Fruit fly (Drosophila melanogaster) whole organism, embryonic: ENCODE data around the gene robl62A.

Experiments
- Aef1 ChIP-seq: fragments of 200-800 bp; sonication (Bioruptor generic); IDR thresholded peaks from 3 replicates; pipeline ENCODE4 v1.3.6; 2022; ENCODE audit warnings: missing biosample characterization, missing genetic modification characterization
- Awh ChIP-seq: fragments of 200-800 bp; sonication (Bioruptor generic); IDR thresholded peaks from 2 replicates; pipeline ENCODE4, ENCODE4 v1.3.6; 2022; ENCODE audit warnings: missing biosample characterization, missing genetic modification characterization
- Blimp-1 ChIP-seq: fragments of 200-800 bp; sonication (Bioruptor generic); optimal IDR thresholded peaks from 3 replicates; lab custom pipeline; 2018; ENCODE audit warnings: missing biosample characterization, missing genetic modification characterization, mild to moderate bottlenecking, moderate library complexity, missing genetic modification reagents
- BtbVII ChIP-seq: fragments of 200-800 bp; sonication (Bioruptor generic); optimal IDR thresholded peaks from 3 replicates; lab custom pipeline; 2017; ENCODE audit warnings: missing biosample characterization, mild to moderate bottlenecking, missing genetic modification characterization
- C15 ChIP-seq: fragments of 200-800 bp; sonication (Bioruptor generic); IDR thresholded peaks from 3 replicates; pipeline ENCODE4 v1.3.6; 2022; ENCODE audit warnings: missing biosample characterization, missing genetic modification characterization
- CG10565 ChIP-seq: fragments of 200-800 bp; sonication (Bioruptor generic); optimal IDR thresholded peaks from 3 replicates; lab custom pipeline; 2016; ENCODE audit warnings: missing biosample characterization, mild to moderate bottlenecking, missing genetic modification characterization
- CG10654 ChIP-seq: fragments of 200-800 bp; sonication (Bioruptor generic); optimal IDR thresholded peaks from 2 replicates; lab custom pipeline; 2016; ENCODE audit warnings: missing biosample characterization, missing genetic modification characterization
- CG10959 ChIP-seq: fragments of 200-800 bp; sonication (Bioruptor generic); IDR thresholded peaks from 2 replicates; pipeline ENCODE4 v1.3.6; 2022; ENCODE audit warnings: missing biosample characterization, missing genetic modification characterization
- CG12155 ChIP-seq: fragments of 200-800 bp; sonication (Bioruptor generic); optimal IDR thresholded peaks from 3 replicates; lab custom pipeline; 2016; ENCODE audit warnings: missing biosample characterization, missing genetic modification characterization
- CG1792 ChIP-seq: fragments of 200-800 bp; sonication (Bioruptor generic); optimal IDR thresholded peaks from 2 replicates; lab custom pipeline; 2016; ENCODE audit warnings: missing biosample characterization, missing genetic modification characterization
- CG18476 ChIP-seq: fragments of 200-800 bp; sonication (Bioruptor generic); optimal IDR thresholded peaks from 2 replicates; lab custom pipeline; 2016; ENCODE audit warnings: missing biosample characterization, mild to moderate bottlenecking, missing genetic modification characterization
- CG18599 ChIP-seq: fragments of 200-800 bp; sonication (Bioruptor generic); optimal IDR thresholded peaks from 3 replicates; lab custom pipeline; 2017; ENCODE audit warnings: missing biosample characterization, missing genetic modification characterization, mild to moderate bottlenecking, moderate library complexity, missing genetic modification reagents
- CG31388 ChIP-seq: fragments of 200-800 bp; sonication (Bioruptor generic); optimal IDR thresholded peaks from 2 replicates; lab custom pipeline; 2016; ENCODE audit warnings: missing biosample characterization, missing genetic modification characterization
- CG31441 ChIP-seq: fragments of 200-800 bp; sonication (Bioruptor generic); IDR thresholded peaks from 2 replicates; pipeline ENCODE4 v1.3.6; 2022; ENCODE audit warnings: missing biosample characterization, missing genetic modification characterization
- CG3281 ChIP-seq: fragments of 200-800 bp; sonication (Bioruptor generic); optimal IDR thresholded peaks from 3 replicates; lab custom pipeline; 2017; ENCODE audit warnings: missing biosample characterization, mild to moderate bottlenecking, missing genetic modification characterization
- CG3726 ChIP-seq: fragments of 200-800 bp; sonication (Bioruptor generic); IDR thresholded peaks from 3 replicates; pipeline ENCODE4, ENCODE4 v1.3.6; 2022; ENCODE audit warnings: missing biosample characterization, missing genetic modification characterization
- CG3995 ChIP-seq: fragments of 200-800 bp; sonication (Bioruptor generic); optimal IDR thresholded peaks from 3 replicates; lab custom pipeline; 2016; ENCODE audit warnings: missing biosample characterization, missing genetic modification characterization
- CG4707 ChIP-seq: fragments of 200-800 bp; sonication (Bioruptor generic); optimal IDR thresholded peaks from 2 replicates; lab custom pipeline; 2018; ENCODE audit warnings: missing biosample characterization, mild to moderate bottlenecking, missing genetic modification characterization, moderate library complexity
- CG6175 ChIP-seq: fragments of 200-800 bp; sonication (Bioruptor generic); IDR thresholded peaks from 3 replicates; pipeline ENCODE4 v1.3.6; 2022; ENCODE audit warnings: missing biosample characterization, missing genetic modification characterization
- CG7745 ChIP-seq: fragments of 200-800 bp; sonication (Bioruptor generic); optimal IDR thresholded peaks from 2 replicates; lab custom pipeline; 2018; ENCODE audit warnings: missing biosample characterization, mild to moderate bottlenecking, missing genetic modification characterization, moderate library complexity
- CG7987 ChIP-seq: fragments of 200-800 bp; sonication (Bioruptor generic); optimal IDR thresholded peaks from 2 replicates; lab custom pipeline; 2018; ENCODE audit warnings: missing biosample characterization, mild to moderate bottlenecking, missing genetic modification characterization, moderate library complexity
- CG8765 ChIP-seq: fragments of 200-800 bp; sonication (Bioruptor generic); IDR thresholded peaks from 2 replicates; pipeline ENCODE4 v1.3.6; 2022; ENCODE audit warnings: missing biosample characterization, missing genetic modification characterization
- CoRest ChIP-seq: fragments of 200-800 bp; sonication (Bioruptor generic); optimal IDR thresholded peaks from 3 replicates; lab custom pipeline; 2018; ENCODE audit warnings: missing biosample characterization, mild to moderate bottlenecking, missing genetic modification characterization, moderate library complexity
- CrebB ChIP-seq: fragments of 200-800 bp; sonication (Bioruptor generic); optimal IDR thresholded peaks from 3 replicates; lab custom pipeline; 2018; ENCODE audit warnings: missing biosample characterization, mild to moderate bottlenecking, missing genetic modification characterization
- Deaf1 ChIP-seq: fragments of 200-800 bp; optimal IDR thresholded peaks from 3 replicates; lab custom pipeline; 2019; ENCODE audit warnings: missing biosample characterization, mild to moderate bottlenecking, missing genetic modification characterization, moderate library complexity
- E2f1 ChIP-seq: fragments of 200-800 bp; sonication (Bioruptor generic); IDR thresholded peaks from 2 replicates; pipeline ENCODE4 v1.3.6; 2022; ENCODE audit warnings: missing biosample characterization, missing genetic modification characterization
- Fer1 ChIP-seq: fragments of 200-800 bp; sonication (Bioruptor generic); optimal IDR thresholded peaks from 2 replicates; lab custom pipeline; 2017; ENCODE audit warnings: missing biosample characterization, mild to moderate bottlenecking, missing genetic modification characterization
- Fer3 ChIP-seq: fragments of 200-800 bp; sonication (Bioruptor generic); optimal IDR thresholded peaks from 2 replicates; lab custom pipeline; 2018; ENCODE audit warnings: missing biosample characterization, mild to moderate bottlenecking, missing genetic modification characterization, moderate library complexity
- H2.0 ChIP-seq: fragments of 200-800 bp; sonication (Bioruptor generic); IDR thresholded peaks from 2 replicates; pipeline ENCODE4 v1.3.6; 2022; ENCODE audit warnings: missing biosample characterization, missing genetic modification characterization
- HHEX ChIP-seq: fragments of 200-800 bp; sonication (Bioruptor generic); optimal IDR thresholded peaks from 3 replicates; lab custom pipeline; 2017; ENCODE audit warnings: missing biosample characterization, mild to moderate bottlenecking, missing genetic modification characterization, missing genetic modification reagents
- Hmx ChIP-seq: fragments of 200-800 bp; sonication (Bioruptor generic); optimal IDR thresholded peaks from 2 replicates; lab custom pipeline; 2016; ENCODE audit warnings: missing biosample characterization, missing genetic modification characterization
- Lpt ChIP-seq: fragments of >200 bp; optimal IDR thresholded peaks from 2 replicates; lab custom pipeline; 2018; ENCODE audit warnings: missing biosample characterization, missing genetic modification characterization
- Max ChIP-seq: fragments of 200-800 bp; sonication (Bioruptor generic); optimal IDR thresholded peaks from 2 replicates; lab custom pipeline; 2016; ENCODE audit warnings: missing biosample characterization, mild to moderate bottlenecking, missing genetic modification characterization
- Med ChIP-seq: fragments of 200-800 bp; sonication (Bioruptor generic); peaks from one replicate; lab custom pipeline; 2016; ENCODE audit warnings: missing biosample characterization, missing genetic modification characterization, mild to moderate bottlenecking, inconsistent platforms, moderate library complexity
- Mrtf ChIP-seq: fragments of 200-800 bp; sonication (Bioruptor generic); IDR thresholded peaks from 3 replicates; pipeline ENCODE4 v1.3.6; 2022; ENCODE audit warnings: missing biosample characterization, missing genetic modification characterization
- Oaz ChIP-seq: fragments of 200-800 bp; sonication (Bioruptor generic); IDR thresholded peaks from 2 replicates; pipeline ENCODE4 v1.3.6; 2022; ENCODE audit warnings: missing biosample characterization, missing genetic modification characterization
- chif ChIP-seq, 2 experiments: fragments of 200-800 bp; sonication (Bioruptor generic); optimal IDR thresholded peaks; 3 replicates each; lab custom pipeline; 2016; ENCODE audit warnings: missing biosample characterization in 2 of 2, missing genetic modification characterization in 2 of 2
- en ChIP-seq: fragments of 200-800 bp; sonication (Bioruptor generic); optimal IDR thresholded peaks from 2 replicates; lab custom pipeline; 2016; ENCODE audit warnings: missing biosample characterization, missing genetic modification characterization
- eyg ChIP-seq: fragments of 200-800 bp; sonication (Bioruptor generic); optimal IDR thresholded peaks from 3 replicates; lab custom pipeline; 2016; ENCODE audit warnings: missing biosample characterization, missing genetic modification characterization
- knrl ChIP-seq: fragments of 200-800 bp; sonication (Bioruptor generic); IDR thresholded peaks from 3 replicates; pipeline ENCODE4 v1.3.6; 2022; ENCODE audit warnings: missing biosample characterization, missing genetic modification characterization; ENCODE audit not compliant: partially characterized antibody
- lola ChIP-seq, 3 experiments: fragments of >200 bp in 2 of 3; fragments of 200-800 bp in 1 of 3; sonication (Bioruptor generic) in 1 of 3; optimal IDR thresholded peaks; 2 replicates each; lab custom pipeline; 2017 to 2019; ENCODE audit warnings: missing biosample characterization in 3 of 3, missing genetic modification characterization in 3 of 3, mild to moderate bottlenecking in 1 of 3, moderate library complexity in 1 of 3
- maf-S ChIP-seq: fragments of 200-800 bp; sonication (Bioruptor generic); optimal IDR thresholded peaks from 2 replicates; lab custom pipeline; 2016; ENCODE audit warnings: missing biosample characterization, missing genetic modification characterization
- nom ChIP-seq: fragments of 200-800 bp; sonication (Bioruptor generic); optimal IDR thresholded peaks from 2 replicates; lab custom pipeline; 2017; ENCODE audit warnings: missing biosample characterization, missing genetic modification characterization, mild to moderate bottlenecking, moderate library complexity, missing genetic modification reagents
- run ChIP-seq: fragments of 200-800 bp; sonication (Bioruptor generic); optimal IDR thresholded peaks from 3 replicates; lab custom pipeline; 2018; ENCODE audit warnings: missing biosample characterization, mild to moderate bottlenecking, missing genetic modification characterization
- sisA ChIP-seq: fragments of 200-800 bp; sonication (Bioruptor generic); IDR thresholded peaks from 2 replicates; pipeline ENCODE4 v1.3.6; 2022; ENCODE audit warnings: missing biosample characterization, missing genetic modification characterization
- slp2 ChIP-seq: fragments of 200-800 bp; sonication (Bioruptor generic); optimal IDR thresholded peaks from 2 replicates; lab custom pipeline; 2016; ENCODE audit warnings: missing biosample characterization, missing genetic modification characterization
- trem ChIP-seq: fragments of 200-800 bp; optimal IDR thresholded peaks from 3 replicates; lab custom pipeline; 2019; ENCODE audit warnings: missing biosample characterization, mild to moderate bottlenecking, missing genetic modification characterization, moderate library complexity
- unc-4 ChIP-seq: fragments of 200-800 bp; sonication (Bioruptor generic); IDR thresholded peaks from 2 replicates; pipeline ENCODE4 v1.3.6; 2022; ENCODE audit warnings: missing biosample characterization, missing genetic modification characterization; ENCODE audit not compliant: partially characterized antibody
- vnd ChIP-seq: fragments of 200-800 bp; sonication (Bioruptor generic); IDR thresholded peaks from 3 replicates; pipeline ENCODE4 v1.3.6; 2022; ENCODE audit warnings: missing biosample characterization, missing genetic modification characterization; ENCODE audit not compliant: partially characterized antibody

The robl62A gene

DNA sequence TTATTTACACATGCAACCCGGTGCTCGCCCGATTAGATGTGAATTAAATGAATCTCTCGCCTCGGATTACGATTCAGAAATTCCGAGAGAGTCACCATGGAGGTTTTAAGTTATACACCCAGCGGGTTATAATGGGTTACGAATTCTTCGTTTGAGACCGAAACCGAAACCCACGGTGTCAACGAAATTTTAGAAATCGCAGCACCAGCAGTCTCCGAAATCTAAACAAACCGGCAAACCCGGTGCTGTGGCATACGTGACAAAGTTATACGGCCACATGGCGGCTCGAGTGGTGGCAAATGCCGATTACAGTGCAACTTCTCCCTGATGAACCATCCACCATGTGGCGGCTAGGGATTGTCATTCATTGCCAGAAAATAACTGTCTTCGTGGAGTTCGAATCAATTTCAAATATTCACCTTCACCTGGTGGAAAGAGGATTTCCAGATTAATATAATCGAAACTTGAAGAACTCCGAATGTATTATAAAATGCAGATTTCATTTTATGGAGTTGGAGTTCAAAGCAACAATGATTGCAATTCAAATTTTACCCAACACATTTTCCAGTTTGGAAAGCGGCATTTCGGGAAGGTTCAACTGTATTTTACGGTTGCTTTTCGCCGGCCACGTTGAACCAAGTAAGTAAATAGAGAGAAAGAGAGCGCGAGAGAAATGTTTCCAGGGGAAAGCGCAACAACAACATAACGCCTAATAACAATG lies 38.6 kb downstream of the robl62A start (continued):
- TF ChIP-seq CG31441 (GFP tag; lab: Robert Waterston, UW) = peak; percentile 82
- TF ChIP-seq run = peak; percentile 32
- TF ChIP-seq CG31388 (GFP tag; lab: Kevin White, UChicago) = peak; percentile 32
- peak; percentile 78 for TF ChIP-seq sisA (GFP tag; lab: Robert Waterston, UW)
- TF ChIP-seq Med = peak; percentile 93
- TF ChIP-seq Awh (GFP tag; lab: Robert Waterston, UW) = peak; percentile 40; the same call in 1 of the 2 replicates
- TF ChIP-seq CG10654 (GFP tag; lab: Kevin White, UChicago) = peak; percentile 49
- TF ChIP-seq Lpt (GFP tag; lab: Kevin White, UChicago) = no peak
- no peak for TF ChIP-seq CG7745 (tag; lab: Kevin White, UChicago)
- TF ChIP-seq CoRest = peak; percentile 80
- no peak for TF ChIP-seq C15 (GFP tag; lab: Robert Waterston, UW)
- no peak for TF ChIP-seq CG10565 (GFP tag; lab: Kevin White, UChicago)
- TF ChIP-seq E2f1 (GFP tag; lab: Robert Waterston, UW) = 0 out of 2 replicates have a peak, but pooled peaks have one; percentile 25
- no peak for TF ChIP-seq en (GFP tag; lab: Kevin White, UChicago)
- 0 out of 2 replicates have a peak, but pooled peaks have one; percentile 14 for TF ChIP-seq H2.0 (GFP tag; lab: Robert Waterston, UW)
- TF ChIP-seq Mrtf = peak; percentile 46; the same call in 1 of the 3 replicates
- peak; percentile 3 for TF ChIP-seq CrebB
- TF ChIP-seq chif (GFP tag; optimal IDR thresholded peaks at IDR 0.05; lab: Kevin White, UChicago) = peak; percentile 63 to 84
- TF ChIP-seq CG8765 (GFP tag; lab: Robert Waterston, UW) = peak; percentile 32; the same call in 1 of the 2 replicates
- TF ChIP-seq Fer1 (GFP tag; lab: Kevin White, UChicago) = peak; percentile 13
- no peak for TF ChIP-seq CG6175
- TF ChIP-seq CG4707 (GFP tag; lab: Kevin White, UChicago) = peak; percentile 34
- peak; percentile 53 for TF ChIP-seq HHEX (GFP tag; lab: Kevin White, UChicago)
- peak; percentile 37; the same call in 1 of the 3 replicates for TF ChIP-seq Aef1 (GFP tag; lab: Robert Waterston, UW)
- peak; percentile 31 for TF ChIP-seq maf-S
- TF ChIP-seq CG3726 (GFP tag; lab: Robert Waterston, UW) = no peak
- no peak for TF ChIP-seq knrl
- TF ChIP-seq CG3995 (GFP tag; lab: Kevin White, UChicago) = peak; percentile 43
- TF ChIP-seq eyg (GFP tag; lab: Kevin White, UChicago) = peak; percentile 7
- TF ChIP-seq CG10959 = peak; percentile 40; the same call in 1 of the 2 replicates
- no peak for TF ChIP-seq unc-4
- no peak for TF ChIP-seq Fer3 (tag; lab: Kevin White, UChicago)
- peak; percentile 26 for TF ChIP-seq BtbVII (GFP tag; lab: Kevin White, UChicago)
- peak; percentile 61 for TF ChIP-seq slp2
- peak; percentile 64 for TF ChIP-seq CG12155
- peak; percentile 9 for TF ChIP-seq Deaf1 (tag; lab: Kevin White, UChicago)
- TF ChIP-seq CG18599 = peak; percentile 70
- TF ChIP-seq lola (GFP tag; optimal IDR thresholded peaks at IDR 0.05; lab: Kevin White, UChicago) = peak in 1 of 3 experiments; percentile 84
- peak; percentile 42 for TF ChIP-seq CG3281 (GFP tag; lab: Kevin White, UChicago)
- peak; percentile 46 for TF ChIP-seq CG1792 (GFP tag; lab: Kevin White, UChicago)
- peak; percentile 68 for TF ChIP-seq CG18476 (GFP tag; lab: Kevin White, UChicago)
- peak; percentile 59 for TF ChIP-seq Max (GFP tag; lab: Kevin White, UChicago)
- TF ChIP-seq nom (GFP tag; lab: Kevin White, UChicago) = peak; percentile 10
- TF ChIP-seq Blimp-1 (GFP tag; lab: Kevin White, UChicago) = peak; percentile 78
- peak; percentile 56 for TF ChIP-seq trem (tag; lab: Kevin White, UChicago)
- TF ChIP-seq Oaz (GFP tag; lab: Robert Waterston, UW) = no peak
- TF ChIP-seq Hmx = peak; percentile 38
- TF ChIP-seq CG7987 (GFP tag; lab: Kevin White, UChicago) = no peak
- TF ChIP-seq vnd (GFP tag; lab: Robert Waterston, UW) = no peak
